Worm (Caenorhabditis elegans) whole organism, dauer: ENCODE results near the gene epg-6.

Experiments
- unc-62 ChIP-seq: sonication (generic microtip); optimal IDR thresholded peaks from 2 replicates; lab custom pipeline; 2017; ENCODE audit warnings: missing biosample characterization, missing genetic modification reagents, missing genetic modification characterization

Gene epg-6

DNA sequence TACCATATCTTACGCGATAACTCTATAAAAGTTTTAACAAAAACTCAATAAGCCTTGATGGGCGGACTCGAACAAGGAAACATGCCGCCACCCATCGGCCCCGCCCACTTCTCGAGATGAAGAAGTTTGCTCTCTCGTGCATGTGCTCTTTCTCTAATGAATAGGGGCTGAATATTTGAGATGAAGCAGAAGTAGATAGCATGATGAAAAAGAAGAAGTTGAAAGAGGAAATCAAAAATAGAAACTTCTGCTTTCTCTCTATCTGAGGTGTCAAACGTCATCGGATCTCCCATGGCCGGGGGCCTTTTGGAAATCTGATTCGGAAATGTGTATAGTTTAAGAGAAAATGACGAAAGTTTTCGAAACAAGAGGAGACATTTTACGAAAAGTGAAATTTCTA, 21.1 kb downstream of the epg-6 start:
- no peak for TF ChIP-seq unc-62

DNA sequence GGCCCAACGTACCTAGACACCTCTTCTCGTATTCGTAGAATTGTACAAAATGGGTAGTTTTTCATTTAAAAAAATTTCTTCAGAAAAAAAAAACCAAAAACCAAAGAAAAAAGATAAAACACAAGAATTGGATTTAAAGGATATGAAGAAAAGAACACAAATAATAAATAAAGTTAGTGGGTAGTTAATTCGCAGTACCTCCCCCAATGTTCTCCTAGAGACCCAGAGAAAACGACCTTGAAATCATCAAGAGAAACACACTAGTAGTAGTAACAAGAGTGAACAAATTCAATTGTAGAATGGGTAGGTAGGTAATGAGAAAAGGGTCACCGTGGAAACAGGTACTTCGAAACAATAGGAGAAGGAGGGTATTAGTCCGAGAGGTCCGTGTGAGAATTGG, 22.2 kb downstream of the epg-6 start:
- TF ChIP-seq unc-62 = no peak

DNA sequence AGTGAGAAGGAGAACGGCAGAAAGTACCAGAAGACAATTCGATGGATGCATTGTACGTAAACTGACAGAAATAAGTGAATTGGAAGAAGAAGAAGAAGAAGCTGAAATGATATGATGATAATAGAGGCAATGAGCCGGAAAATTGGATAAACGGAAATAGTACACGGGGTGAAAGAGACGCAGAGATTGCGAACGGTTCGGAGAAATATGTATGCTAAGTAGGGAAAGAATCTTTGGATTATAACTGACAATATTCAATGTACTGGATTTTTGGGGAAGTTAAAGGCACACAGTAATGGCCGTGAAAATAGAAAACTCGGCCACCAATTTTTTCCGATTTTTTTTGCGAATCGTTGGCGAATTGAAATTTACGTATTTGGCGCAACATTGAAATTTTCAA, 24.7 kb downstream of the epg-6 start, which contains the start of gene Y45F3A.4:
TSS of gene Y45F3A.4 (minus strand) at position 101 of the 400 bp plus-strand sequence.
- no peak for TF ChIP-seq unc-62

DNA sequence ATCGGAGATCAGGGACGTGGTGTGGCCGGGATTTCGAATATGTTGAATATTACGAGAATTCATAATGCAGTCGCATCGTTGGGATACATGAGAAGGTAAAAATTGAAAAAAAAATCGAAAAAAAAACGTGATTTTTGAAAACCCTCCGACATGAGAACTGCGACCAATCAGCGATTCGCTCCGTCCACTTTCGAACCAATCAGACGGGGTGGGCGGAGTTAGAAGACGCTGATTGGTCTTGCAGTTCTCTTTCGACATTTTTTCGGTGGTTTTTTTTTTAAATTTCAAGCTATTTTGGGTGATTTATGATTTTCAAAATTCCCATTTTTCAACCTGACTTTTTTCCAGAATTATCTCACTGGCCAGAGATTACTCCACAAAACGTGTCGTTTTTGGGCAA, 30.7 kb downstream of the epg-6 start:
- no peak for TF ChIP-seq unc-62

DNA sequence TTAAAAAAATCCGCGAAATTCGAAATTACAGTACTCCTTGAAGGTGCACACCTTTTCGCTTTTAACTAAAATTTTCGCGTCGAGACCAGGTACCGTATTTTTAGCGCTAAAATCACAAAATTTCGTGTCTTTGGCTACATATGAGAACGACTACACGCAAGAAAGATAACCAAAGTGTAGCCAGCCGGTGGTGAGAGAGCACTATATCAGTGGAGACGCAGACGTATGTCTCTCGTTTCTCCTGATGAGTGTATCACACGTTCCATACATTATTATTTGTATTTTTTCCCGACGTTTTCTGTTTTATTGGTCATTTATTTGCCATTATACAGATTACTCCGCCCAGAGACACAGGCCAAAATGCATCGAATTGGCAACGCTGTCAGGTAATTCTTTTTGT, 34.1 kb downstream of the epg-6 start, which contains the start of gene acdh-11:
TSS of gene acdh-11 (plus strand) at position 333 of the 400 bp plus-strand sequence.
- TF ChIP-seq unc-62 = no peak

DNA sequence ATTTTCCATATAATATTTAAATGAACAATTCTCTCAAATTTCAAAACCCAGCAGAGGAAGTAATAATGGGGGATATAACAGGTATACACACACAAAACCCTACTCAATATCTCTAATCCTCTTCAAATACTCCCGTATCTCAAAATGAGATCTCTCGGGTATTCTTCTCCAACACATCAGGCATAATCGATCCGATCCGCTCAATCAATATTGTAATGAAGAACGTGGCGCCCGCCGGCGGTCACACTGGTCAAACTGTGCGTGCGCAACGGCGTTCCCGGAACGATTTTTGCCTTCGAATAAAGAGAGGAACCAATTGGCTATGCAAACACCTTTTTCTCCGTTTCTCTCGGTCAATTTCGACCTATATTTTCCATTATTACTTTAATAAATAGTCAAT, 37.4 kb downstream of the epg-6 start:
- TF ChIP-seq unc-62 = no peak

DNA sequence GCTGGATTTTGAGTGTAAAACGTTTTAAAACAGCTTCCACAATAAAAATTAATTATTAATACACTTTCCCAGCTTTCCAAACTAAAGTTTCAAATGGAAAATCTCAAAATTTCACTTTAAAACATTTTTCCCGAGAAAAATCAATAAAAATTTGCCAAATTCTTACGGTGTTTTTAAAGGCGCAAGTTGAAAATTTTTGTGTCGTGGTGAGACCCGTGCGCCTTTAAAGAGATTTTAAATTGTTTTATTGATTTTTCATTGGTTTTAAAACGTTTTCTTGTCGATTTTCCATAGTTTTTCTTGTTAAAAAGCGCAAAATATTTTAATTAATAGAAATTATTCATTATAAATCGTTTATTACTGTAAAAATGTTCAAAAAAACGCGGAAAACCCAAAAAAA, 38.1 kb downstream of the epg-6 start, which contains the start of gene Y45F3A.1:
TSS of gene Y45F3A.1 (minus strand) at position 12 of the 400 bp plus-strand sequence.
- TF ChIP-seq unc-62 = no peak

DNA sequence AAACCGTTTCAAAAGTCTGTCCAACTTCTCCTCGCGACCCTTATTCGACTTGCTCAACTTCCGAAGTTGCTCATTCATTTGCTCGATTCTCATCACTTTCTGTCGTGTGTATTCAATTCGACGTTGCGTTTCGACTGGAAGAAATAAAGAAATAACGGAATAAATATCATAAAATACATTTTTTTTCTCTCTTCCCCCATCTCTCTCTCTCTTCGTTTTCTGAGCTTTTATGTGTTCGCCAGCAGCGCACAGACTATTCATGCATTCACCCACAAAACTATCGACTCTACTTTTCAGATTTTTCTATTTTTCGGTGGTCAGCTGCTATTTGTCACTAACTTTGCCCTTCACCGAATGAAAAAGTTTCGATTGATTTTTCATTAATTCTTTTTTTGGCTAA, 39.7 kb downstream of the epg-6 start, which contains the start of gene rab-30:
TSS of gene rab-30 (plus strand) at position 301 of the 400 bp plus-strand sequence.
- no peak for TF ChIP-seq unc-62

DNA sequence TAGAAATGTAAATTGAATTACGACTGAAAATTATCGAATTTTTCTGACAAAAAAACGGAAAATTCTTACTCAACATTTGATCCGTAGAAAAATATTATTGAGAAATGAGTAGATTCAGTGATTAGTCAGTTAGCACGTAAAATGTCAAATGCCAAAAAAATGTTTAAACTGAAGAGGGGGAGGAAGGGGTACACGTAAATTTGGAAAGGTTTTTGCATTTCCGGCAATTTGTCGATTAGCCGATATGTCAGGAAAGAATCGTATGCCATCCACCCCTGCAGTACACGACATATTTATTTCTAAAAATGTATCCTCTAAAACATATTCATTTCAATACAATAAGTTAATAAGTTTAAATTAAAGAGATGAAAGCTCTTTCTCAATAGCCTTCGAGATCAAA, 42.1 kb downstream of the epg-6 start, which contains the start of gene T21C12.4:
TSS of gene T21C12.4 (minus strand) at position 101 of the 400 bp plus-strand sequence.
- TF ChIP-seq unc-62 = no peak

DNA sequence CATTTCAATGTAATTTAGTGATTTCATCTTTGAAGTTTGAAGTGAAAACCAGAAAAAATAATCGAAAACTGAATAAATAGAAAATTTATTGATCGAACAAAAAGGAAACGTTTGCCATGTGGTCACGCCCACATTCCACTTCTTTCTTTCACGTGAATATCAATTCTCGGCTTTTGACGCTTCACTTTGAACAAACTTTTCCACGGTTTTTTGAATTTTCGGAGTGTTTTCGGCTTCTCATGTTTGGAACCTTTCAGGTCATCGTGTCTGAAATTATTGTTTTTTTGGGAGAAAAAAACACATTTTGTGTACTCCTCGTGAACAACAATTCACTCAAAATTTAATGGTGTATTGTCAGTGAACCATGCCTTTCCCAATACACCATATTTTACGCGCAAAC, 47.1 kb downstream of the epg-6 start, which contains the start of gene T21C12.8:
TSS of gene T21C12.8 (minus strand) at position 101 of the 400 bp plus-strand sequence.
- no peak for TF ChIP-seq unc-62
